Worm (Caenorhabditis elegans) whole organism, L1 larva: ENCODE measurements around the gene pup-2.

Experiments
- ces-1 ChIP-seq: fragments of 150-350 bp; optimal IDR thresholded peaks from 2 replicates; lab custom pipeline; 2014; ENCODE audit warnings: missing biosample characterization, missing genetic modification reagents, missing genetic modification characterization
- fos-1 ChIP-seq: fragments of 150-350 bp; optimal IDR thresholded peaks from 2 replicates; lab custom pipeline; 2014; ENCODE audit warnings: missing biosample characterization, missing genetic modification characterization
- nhr-76 ChIP-seq: sonication (generic microtip); optimal IDR thresholded peaks from 2 replicates; lab custom pipeline; 2017; ENCODE audit warnings: missing biosample characterization, missing genetic modification characterization

ce11 chrIII:5183372-5183771 lies 2.3 kb upstream of the pup-2 start:
- no peak for TF ChIP-seq nhr-76 (tag; lab: Kevin White, UChicago)
- TF ChIP-seq ces-1: no peak
- no peak for TF ChIP-seq fos-1 (tag; lab: Kevin White, UChicago)
